Worm (Caenorhabditis elegans): ENCODE measurements around the gene ceh-90.

DNA sequence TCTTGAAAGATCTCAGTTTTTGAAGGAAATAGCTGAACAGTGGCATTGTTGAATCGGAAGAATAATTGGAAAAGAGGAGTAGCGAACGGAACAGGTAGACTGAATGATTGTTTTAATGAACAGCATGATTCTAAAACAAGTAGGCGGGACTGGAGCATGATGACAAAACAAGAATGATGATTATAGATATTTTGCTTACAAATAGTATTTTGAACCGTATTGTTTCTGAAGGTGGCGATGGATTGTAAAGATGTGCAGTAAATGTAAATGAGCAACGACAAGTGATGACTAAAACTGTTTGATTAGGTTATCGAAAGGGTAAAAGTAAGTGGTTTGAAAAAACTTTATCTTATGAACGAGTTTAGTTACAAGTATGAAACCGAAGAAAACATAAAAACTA, 22.6 kb downstream of the ceh-90 start, which contains the start of gene F28H6.8:
- no peak for TF ChIP-seq F52B5.7 (tag; optimal IDR thresholded peaks at IDR 0.05)
- no peak for TF ChIP-seq chd-7 (tag; optimal IDR thresholded peaks at IDR 0.05)
- no peak for TF ChIP-seq lin-40 (tag; optimal IDR thresholded peaks at IDR 0.05)
- no peak for TF ChIP-seq pha-4 (tag; optimal IDR thresholded peaks at IDR 0.05)
- no peak for TF ChIP-seq nfya-1 (tag; optimal IDR thresholded peaks at IDR 0.05; ENCODE audit: borderline replicate concordance, insufficient read depth)
- TF ChIP-seq T26A5.8 (tag; optimal IDR thresholded peaks at IDR 0.05) = no peak
- no peak for TF ChIP-seq attf-6 (GFP tag; IDR thresholded peaks at IDR 0.05)
- TF ChIP-seq snpc-4 (GFP tag; optimal IDR thresholded peaks at IDR 0.05) = no peak
- no peak for TF ChIP-seq snpc-4 (tag; optimal IDR thresholded peaks at IDR 0.05)
- TF ChIP-seq akir-1 (GFP tag; optimal IDR thresholded peaks at IDR 0.05) = no peak
- no peak for TF ChIP-seq attf-3 (GFP tag; conservative IDR thresholded peaks at IDR 0.05)
- TF ChIP-seq pbrm-1 (GFP tag; IDR thresholded peaks at IDR 0.05) = no peak
- no peak for TF ChIP-seq mcd-1 (GFP tag; IDR thresholded peaks at IDR 0.05)
- no peak for TF ChIP-seq unc-62 (GFP tag; optimal IDR thresholded peaks at IDR 0.05)

All from whole organism, young adult.